Worm (Caenorhabditis elegans): ENCODE data around the gene F22E5.12.

ce11 chrII:2638062-2638461, 8.6 kb downstream of the F22E5.12 start, which contains the start of gene F22E5.9:
- TF ChIP-seq med-1 (GFP tag; optimal IDR thresholded peaks at IDR 0.05; ENCODE audit: insufficient read depth) = no peak
- no peak for TF ChIP-seq ztf-23 (GFP tag; IDR thresholded peaks at IDR 0.05)
- TF ChIP-seq flt-1 (GFP tag; IDR thresholded peaks at IDR 0.05) = no peak
- no peak for TF ChIP-seq T22C8.4 (GFP tag; IDR thresholded peaks at IDR 0.05)
- no peak for TF ChIP-seq tab-1 (GFP tag; IDR thresholded peaks at IDR 0.05)
